Fruit fly (Drosophila melanogaster): ENCODE data around the gene ctp.

Gene ctp

DNA sequence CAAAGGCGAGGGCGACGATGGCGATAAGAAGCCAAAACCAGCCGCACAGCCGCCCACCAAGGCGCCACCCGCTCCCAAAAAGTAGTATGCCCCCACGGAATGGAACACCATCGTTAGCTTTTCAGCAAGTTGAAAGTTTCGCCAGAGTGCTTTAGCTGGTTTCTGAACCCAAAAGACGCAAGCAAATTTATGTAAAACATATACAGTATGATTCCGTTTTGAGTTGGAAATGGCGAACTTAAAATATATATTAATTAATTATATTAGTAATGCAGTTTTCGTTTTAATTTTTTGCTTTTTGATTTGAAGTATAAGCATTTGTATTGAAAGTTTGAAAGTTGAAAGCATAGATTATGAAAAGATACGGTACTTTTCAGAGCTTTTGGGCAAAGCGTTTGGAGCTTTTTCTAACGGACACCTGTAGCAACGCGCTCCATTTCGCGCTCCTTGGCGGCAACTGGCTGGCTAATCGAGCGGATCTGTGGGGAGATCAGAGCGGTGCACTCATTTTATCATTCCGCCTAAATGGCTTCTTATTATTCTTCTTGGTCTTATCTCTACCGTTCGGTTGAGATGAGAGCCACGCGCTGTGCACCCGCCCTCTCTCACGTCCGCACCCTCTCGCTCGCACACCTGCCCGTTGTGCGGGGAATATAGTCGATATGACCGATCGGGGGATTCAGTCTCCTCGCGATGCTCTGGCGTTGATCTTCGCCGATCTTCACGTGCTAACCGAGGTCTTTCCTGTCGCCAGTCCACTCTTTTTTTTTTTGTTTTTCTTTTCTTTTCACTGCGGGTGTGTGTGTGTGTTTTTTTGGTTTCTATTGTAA is 19.9 kb downstream of the ctp start, which contains the start of gene Proc-R:
Proc-R (plus strand) TSS at position 680 of the 830 bp plus-strand sequence.
- no peak for TF ChIP-seq Rel (GFP tag; optimal IDR thresholded peaks at IDR 0.05)
- peak; percentile 21 for TF ChIP-seq Rel (tag; optimal IDR thresholded peaks at IDR 0.05)
- no peak for TF ChIP-seq woc (GFP tag; optimal IDR thresholded peaks at IDR 0.05)
